Worm (Caenorhabditis elegans) whole organism, early embryonic: ENCODE data around the gene tag-151.

Source experiments
- B0310.2 ChIP-seq: sonication (generic microtip); optimal IDR thresholded peaks from 2 replicates; lab custom pipeline; 2016; ENCODE audit warnings: mild to moderate bottlenecking, missing genetic modification characterization, missing compliant biosample characterization
- F13C5.2 ChIP-seq: sonication (generic microtip); optimal IDR thresholded peaks from 2 replicates; lab custom pipeline; 2017; ENCODE audit warnings: mild to moderate bottlenecking, missing genetic modification characterization, inconsistent platforms, missing compliant biosample characterization
- aly-1 ChIP-seq: sonication (generic microtip); optimal IDR thresholded peaks from 2 replicates; lab custom pipeline; 2016; ENCODE audit warnings: missing genetic modification characterization, missing compliant biosample characterization
- ama-1 ChIP-seq: fragments of 150-350 bp; optimal IDR thresholded peaks from 2 replicates; lab custom pipeline; 2014
- ceh-13 ChIP-seq: fragments of 200-800 bp; sonication (Bioruptor generic); optimal IDR thresholded peaks from 2 replicates; lab custom pipeline; 2018; ENCODE audit warnings: mild to moderate bottlenecking, missing genetic modification characterization, missing compliant biosample characterization
- ets-7 ChIP-seq: sonication (generic microtip); optimal IDR thresholded peaks from 2 replicates; lab custom pipeline; 2016; ENCODE audit warnings: missing genotype, missing genetic modification characterization, missing compliant biosample characterization
- flt-1 ChIP-seq: fragments of 200-800 bp; sonication (Bioruptor generic); IDR thresholded peaks from 2 replicates; pipeline ENCODE4 v1.3.6; 2022; ENCODE audit warnings: missing genetic modification characterization, missing compliant biosample characterization
- hmbx-1 ChIP-seq: sonication (generic microtip); optimal IDR thresholded peaks from 2 replicates; lab custom pipeline; 2016; ENCODE audit warnings: mild to moderate bottlenecking, missing genetic modification characterization, missing compliant biosample characterization
- hmg-4 ChIP-seq: fragments of 200-800 bp; sonication (Bioruptor generic); optimal IDR thresholded peaks from 2 replicates; lab custom pipeline; 2018; ENCODE audit warnings: mild to moderate bottlenecking, missing genetic modification characterization, missing compliant biosample characterization
- pes-1 ChIP-seq: fragments of 200-800 bp; sonication (Bioruptor generic); IDR thresholded peaks from 2 replicates; pipeline ENCODE4 v1.3.6; 2022; ENCODE audit warnings: missing genetic modification reagents, missing genetic modification characterization, missing compliant biosample characterization
- scrt-1 ChIP-seq: fragments of 200-800 bp; sonication (Bioruptor generic); IDR thresholded peaks from 2 replicates; pipeline ENCODE4 v1.3.6; 2022; ENCODE audit warnings: missing genetic modification characterization, missing compliant biosample characterization
- sea-1 ChIP-seq: fragments of 200-800 bp; sonication (Bioruptor generic); conservative IDR thresholded peaks from 2 replicates; pipeline ENCODE4 v1.3.6; 2022; ENCODE audit warnings: missing genetic modification characterization, missing compliant biosample characterization
- tra-4 ChIP-seq: sonication (generic microtip); optimal IDR thresholded peaks from 2 replicates; lab custom pipeline; 2017; ENCODE audit warnings: missing genetic modification characterization, missing compliant biosample characterization

DNA sequence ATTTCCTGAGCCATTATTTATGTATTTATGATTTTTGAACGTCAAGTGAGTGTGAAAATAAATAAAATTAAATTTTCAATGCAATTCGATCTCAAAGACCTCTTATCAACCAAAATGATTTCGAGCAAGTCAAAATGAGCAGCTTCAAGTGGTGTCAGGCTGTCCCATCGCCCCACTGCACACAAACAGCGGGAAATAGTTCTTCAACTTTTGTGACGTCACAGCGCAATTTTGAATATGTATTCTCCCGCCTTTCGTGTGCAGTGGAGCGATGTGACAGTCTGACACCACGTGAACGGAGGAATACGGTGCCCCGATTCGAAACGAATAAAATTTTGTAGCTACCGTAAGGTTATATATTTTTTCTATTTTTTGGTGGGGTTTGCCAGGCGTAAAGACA lies 36.4 kb upstream of the tag-151 start:
- no peak for TF ChIP-seq hmg-4 (GFP tag; lab: Kevin White, UChicago)
- no peak for TF ChIP-seq pes-1
- TF ChIP-seq ets-7 = no peak
- no peak for TF ChIP-seq ceh-13 (GFP tag; lab: Kevin White, UChicago)
- TF ChIP-seq sea-1 (GFP tag; lab: Robert Waterston, UW) = no peak
- TF ChIP-seq ama-1 (lab: Kevin White, UChicago) = no peak
- no peak for TF ChIP-seq B0310.2 (tag; lab: Kevin White, UChicago)
- TF ChIP-seq scrt-1 = no peak
- no peak for TF ChIP-seq flt-1 (GFP tag; lab: Robert Waterston, UW)
- no peak for TF ChIP-seq tra-4 (tag; lab: Kevin White, UChicago)
- no peak for TF ChIP-seq hmbx-1 (tag; lab: Kevin White, UChicago)
- no peak for TF ChIP-seq F13C5.2 (tag; lab: Kevin White, UChicago)
- no peak for TF ChIP-seq aly-1 (tag; lab: Kevin White, UChicago)
